Worm (Caenorhabditis elegans): ENCODE measurements around the gene T22B7.8.

DNA sequence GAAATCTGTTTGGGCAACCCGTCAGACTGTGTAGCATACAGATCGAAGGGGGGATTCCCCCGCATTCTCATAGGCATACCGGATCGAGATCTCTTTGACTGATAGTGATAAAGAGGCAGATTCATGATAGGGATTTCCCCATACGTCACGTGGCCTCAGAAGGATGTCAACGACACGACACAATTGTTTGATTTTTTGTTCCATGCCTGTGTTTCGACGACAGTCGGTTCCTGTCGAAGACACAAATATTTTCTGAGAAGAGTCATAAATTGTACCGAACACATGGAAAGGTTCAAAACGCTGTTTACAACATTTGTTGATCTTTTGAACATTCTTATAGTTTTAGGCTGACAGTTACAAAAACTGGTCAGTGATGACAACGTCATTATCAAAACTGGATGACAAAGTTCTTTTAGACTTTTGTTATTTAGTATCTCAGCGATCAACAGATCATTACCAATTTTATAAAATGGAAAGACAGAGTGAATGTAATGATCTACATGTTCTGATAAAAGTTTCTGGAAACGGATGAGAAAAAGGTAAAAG lies 3.2 kb upstream of the T22B7.8 start:
- no peak for TF ChIP-seq T23F11.4 (GFP tag; optimal IDR thresholded peaks at IDR 0.05)
- no peak for TF ChIP-seq tbx-2 (tag; optimal IDR thresholded peaks at IDR 0.05)
- TF ChIP-seq pqm-1 (tag; optimal IDR thresholded peaks at IDR 0.05), result no peak
- no peak for TF ChIP-seq sox-4 (tag; optimal IDR thresholded peaks at IDR 0.05)
- no peak for TF ChIP-seq nfya-1 (tag; optimal IDR thresholded peaks at IDR 0.05)
- no peak for TF ChIP-seq ceh-30 (tag; optimal IDR thresholded peaks at IDR 0.05)
- TF ChIP-seq nhr-11 (tag; optimal IDR thresholded peaks at IDR 0.05), result no peak
- TF ChIP-seq hlh-30 (tag; optimal IDR thresholded peaks at IDR 0.05; ENCODE audit: insufficient read depth), result no peak
- TF ChIP-seq K02D7.2 (tag; optimal IDR thresholded peaks at IDR 0.05), result no peak

All from whole organism, late embryonic.